Worm (Caenorhabditis elegans) whole organism, L1 larva: ENCODE measurements around the gene dss-1.

Experiments used
- C34B4.2 ChIP-seq: sonication (generic microtip); optimal IDR thresholded peaks from 2 replicates; lab custom pipeline; 2017; ENCODE audit warnings: mild to moderate bottlenecking, missing genetic modification characterization, missing compliant biosample characterization
- ceh-90 ChIP-seq: sonication (generic microtip); optimal IDR thresholded peaks from 2 replicates; lab custom pipeline; 2016; ENCODE audit warnings: missing genetic modification characterization, missing compliant biosample characterization
- ces-1 ChIP-seq: fragments of 150-350 bp; optimal IDR thresholded peaks from 2 replicates; lab custom pipeline; 2014; ENCODE audit warnings: missing biosample characterization, missing genetic modification reagents, missing genetic modification characterization
- egl-27 ChIP-seq, 2 experiments: fragments of 150-350 bp in 1 of 2; sonication (generic microtip); optimal IDR thresholded peaks; 3 replicates each; lab custom pipeline; 2017 to 2018; ENCODE audit warnings: missing biosample characterization in 2 of 2, missing genetic modification characterization in 2 of 2, missing genetic modification reagents in 2 of 2
- grh-1 ChIP-seq: fragments of 200-800 bp; sonication (Bioruptor generic); IDR thresholded peaks from 2 replicates; pipeline ENCODE4 v1.3.6; 2022; ENCODE audit warnings: missing genetic modification reagents, missing genetic modification characterization, missing compliant biosample characterization
- hlh-4 ChIP-seq: sonication (generic microtip); optimal IDR thresholded peaks from 2 replicates; lab custom pipeline; 2016; ENCODE audit warnings: mild to moderate bottlenecking, missing genetic modification characterization, missing compliant biosample characterization
- lin-13 ChIP-seq: fragments of 150-350 bp; optimal IDR thresholded peaks from 2 replicates; lab custom pipeline; 2014; ENCODE audit warnings: missing biosample characterization, missing genetic modification reagents, missing genetic modification characterization
- lin-15B ChIP-seq: fragments of 150-350 bp; sonication (generic microtip); optimal IDR thresholded peaks from 3 replicates; lab custom pipeline; 2014; ENCODE audit warnings: missing biosample characterization, missing genetic modification characterization
- lin-39 ChIP-seq: fragments of 150-350 bp; optimal IDR thresholded peaks from 2 replicates; lab custom pipeline; 2014; ENCODE audit warnings: missing biosample characterization, missing genetic modification reagents, missing genetic modification characterization
- mab-9 ChIP-seq: fragments of 200-800 bp; sonication (Bioruptor generic); IDR thresholded peaks from 2 replicates; pipeline ENCODE4 v1.3.6; 2022; ENCODE audit warnings: missing genetic modification reagents, missing genetic modification characterization, missing compliant biosample characterization
- nhr-12 ChIP-seq: sonication (generic microtip); optimal IDR thresholded peaks from 2 replicates; lab custom pipeline; 2017; ENCODE audit warnings: missing biosample characterization, missing genetic modification characterization
- nhr-77 ChIP-seq: fragments of 150-350 bp; optimal IDR thresholded peaks from 2 replicates; lab custom pipeline; 2014; ENCODE audit warnings: missing biosample characterization, missing genetic modification characterization
- tbx-2 ChIP-seq: sonication (generic microtip); optimal IDR thresholded peaks from 2 replicates; lab custom pipeline; 2016; ENCODE audit warnings: missing genetic modification characterization, missing compliant biosample characterization
- zip-4 ChIP-seq: fragments of 200-800 bp; sonication (Bioruptor generic); optimal IDR thresholded peaks from 2 replicates; lab custom pipeline; 2018; ENCODE audit warnings: mild to moderate bottlenecking, missing genetic modification characterization, moderate library complexity, missing compliant biosample characterization

- TF ChIP-seq grh-1 (GFP tag; lab: Robert Waterston, UW) (no peak), egl-27 (tag; optimal IDR thresholded peaks at IDR 0.05; lab: Kevin White, UChicago) (no peak), lin-13 (GFP tag; lab: Kevin White, UChicago) (no peak), lin-39 (tag; lab: Kevin White, UChicago) (no peak), nhr-12 (tag; lab: Kevin White, UChicago) (no peak), C34B4.2 (tag; lab: Kevin White, UChicago) (no peak), zip-4 (GFP tag; lab: Kevin White, UChicago) (no peak), ces-1 (GFP tag; lab: Kevin White, UChicago) (no peak), nhr-77 (tag; lab: Kevin White, UChicago) (no peak), lin-15B (tag; lab: Kevin White, UChicago) (no peak), mab-9 (no peak), ceh-90 (tag; lab: Kevin White, UChicago) (no peak), hlh-4 (tag; lab: Kevin White, UChicago) (no peak), tbx-2 (no peak)
Observed at ce11 chrIII:1214121-1214673, 18.1 kb upstream of the dss-1 start.
